Fruit fly (Drosophila melanogaster) whole organism: ENCODE measurements around the gene CG6901.

Source experiments
- CG8478 ChIP-seq: fragments of >200 bp; optimal IDR thresholded peaks from 2 replicates; lab custom pipeline; 2018; ENCODE audit warnings: inconsistent platforms
- Dll ChIP-seq: fragments of >200 bp; optimal IDR thresholded peaks from 2 replicates; lab custom pipeline; 2017
- EcR ChIP-seq, 2 experiments: fragments of >200 bp; optimal IDR thresholded peaks; 2 replicates each; lab custom pipeline; 2017; ENCODE audit warnings: missing biosample characterization in 2 of 2, missing genetic modification characterization in 2 of 2, missing genetic modification reagents in 2 of 2
- pan ChIP-seq: fragments of >200 bp; optimal IDR thresholded peaks from 2 replicates; lab custom pipeline; 2017
- psq ChIP-seq: fragments of >200 bp; optimal IDR thresholded peaks from 2 replicates; lab custom pipeline; 2017
- usp ChIP-seq: fragments of >200 bp; optimal IDR thresholded peaks from 2 replicates; lab custom pipeline; 2017; ENCODE audit warnings: missing biosample characterization, missing genetic modification characterization, mixed read lengths

The CG6901 gene

dm6 chr3R:16323093-16323492, at the start of gene CG6901:
Gene CG6901 (plus strand): TSS chr3R:16323415.
- TF ChIP-seq CG8478 (lab: Kevin White, UChicago) = no peak
- TF ChIP-seq usp (GFP tag; lab: Kevin White, UChicago) = no peak
- no peak for TF ChIP-seq Dll (lab: Kevin White, UChicago)
- no peak for TF ChIP-seq psq (lab: Kevin White, UChicago)
- no peak for TF ChIP-seq EcR (GFP tag; optimal IDR thresholded peaks at IDR 0.05; lab: Kevin White, UChicago)
- no peak for TF ChIP-seq pan (lab: Kevin White, UChicago)

dm6 chr3R:16273503-16274131, 49.6 kb upstream of the CG6901 start:
- TF ChIP-seq pan (lab: Kevin White, UChicago) = no peak

- TF ChIP-seq usp (GFP tag; lab: Kevin White, UChicago) (no peak), CG8478 (lab: Kevin White, UChicago) (no peak), EcR (GFP tag; optimal IDR thresholded peaks at IDR 0.05; lab: Kevin White, UChicago) (no peak), Dll (lab: Kevin White, UChicago) (no peak), pan (lab: Kevin White, UChicago) (no peak), psq (lab: Kevin White, UChicago) (no peak)
Observed at dm6 chr3R:16274534-16274933, 48.7 kb upstream of the CG6901 start.

- TF ChIP-seq psq (lab: Kevin White, UChicago) = no peak
Observed at dm6 chr3R:16275329-16275728, 47.9 kb upstream of the CG6901 start.

- TF ChIP-seq CG8478 (lab: Kevin White, UChicago) (no peak), usp (GFP tag; lab: Kevin White, UChicago) (no peak), Dll (lab: Kevin White, UChicago) (no peak), EcR (GFP tag; optimal IDR thresholded peaks at IDR 0.05; lab: Kevin White, UChicago) (no peak), pan (lab: Kevin White, UChicago) (no peak), psq (lab: Kevin White, UChicago) (no peak)
Observed at dm6 chr3R:16275890-16276619, 47.2 kb upstream of the CG6901 start.

dm6 chr3R:16276992-16277391, 46.2 kb upstream of the CG6901 start:
- TF ChIP-seq CG8478 (lab: Kevin White, UChicago) (no peak), usp (GFP tag; lab: Kevin White, UChicago) (no peak), EcR (GFP tag; optimal IDR thresholded peaks at IDR 0.05; lab: Kevin White, UChicago) (no peak), psq (lab: Kevin White, UChicago) (no peak), Dll (lab: Kevin White, UChicago) (no peak), pan (lab: Kevin White, UChicago) (no peak)

- no peak for TF ChIP-seq Dll (lab: Kevin White, UChicago)
- no peak for TF ChIP-seq psq (lab: Kevin White, UChicago)
- no peak for TF ChIP-seq pan (lab: Kevin White, UChicago)
- TF ChIP-seq EcR (GFP tag; optimal IDR thresholded peaks at IDR 0.05; lab: Kevin White, UChicago) = no peak
- TF ChIP-seq usp (GFP tag; lab: Kevin White, UChicago) = no peak
- no peak for TF ChIP-seq CG8478 (lab: Kevin White, UChicago)
Observed at dm6 chr3R:16277543-16277942, 45.7 kb upstream of the CG6901 start.

- TF ChIP-seq usp (GFP tag; lab: Kevin White, UChicago) (no peak), psq (lab: Kevin White, UChicago) (no peak), Dll (lab: Kevin White, UChicago) (no peak), CG8478 (lab: Kevin White, UChicago) (no peak), EcR (GFP tag; optimal IDR thresholded peaks at IDR 0.05; lab: Kevin White, UChicago) (no peak), pan (lab: Kevin White, UChicago) (no peak)
Observed at dm6 chr3R:16279382-16279932, 43.8 kb upstream of the CG6901 start.

- TF ChIP-seq usp (GFP tag; lab: Kevin White, UChicago) = no peak
- peak in 1 of 2 experiments; percentile 69 for TF ChIP-seq EcR (GFP tag; optimal IDR thresholded peaks at IDR 0.05; lab: Kevin White, UChicago)
- TF ChIP-seq pan (lab: Kevin White, UChicago) = peak; percentile 56
Observed at dm6 chr3R:16280003-16280998, 42.9 kb upstream of the CG6901 start.

dm6 chr3R:16281033-16281680, 42.1 kb upstream of the CG6901 start:
- TF ChIP-seq CG8478 (lab: Kevin White, UChicago) = no peak
- no peak for TF ChIP-seq Dll (lab: Kevin White, UChicago)
- TF ChIP-seq psq (lab: Kevin White, UChicago) = no peak
- TF ChIP-seq pan (lab: Kevin White, UChicago) = no peak
